Worm (Caenorhabditis elegans): ENCODE data around the gene idpp-12.

Gene idpp-12

ce11 chrIV:3296578-3297549, 6.9 kb upstream of the idpp-12 start (continued):
- TF ChIP-seq daf-8 (GFP tag; IDR thresholded peaks at IDR 0.05), result no peak
- TF ChIP-seq ZK337.2 (GFP tag; IDR thresholded peaks at IDR 0.05), result no peak
- no peak for TF ChIP-seq lim-7 (GFP tag; IDR thresholded peaks at IDR 0.05)
- TF ChIP-seq duxl-1 (tag; optimal IDR thresholded peaks at IDR 0.05; ENCODE audit: poor library complexity), result no peak
- no peak for TF ChIP-seq ces-1 (GFP tag; optimal IDR thresholded peaks at IDR 0.05)
- TF ChIP-seq Y75B8A.6 (GFP tag; IDR thresholded peaks at IDR 0.05), result no peak
- TF ChIP-seq madf-9 (GFP tag; conservative IDR thresholded peaks at IDR 0.05), result no peak
- TF ChIP-seq ceh-82 (tag; optimal IDR thresholded peaks at IDR 0.05), result no peak
- no peak for TF ChIP-seq snpc-4 (tag; optimal IDR thresholded peaks at IDR 0.05)
- no peak for TF ChIP-seq daf-19 (GFP tag; conservative IDR thresholded peaks at IDR 0.05)
- no peak for TF ChIP-seq zag-1 (tag; optimal IDR thresholded peaks at IDR 0.05)
- TF ChIP-seq mxl-2 (GFP tag; conservative IDR thresholded peaks at IDR 0.05), result no peak
- TF ChIP-seq mep-1 (tag; optimal IDR thresholded peaks at IDR 0.05), result no peak
- no peak for TF ChIP-seq tag-97 (GFP tag; IDR thresholded peaks at IDR 0.05)
- peak; percentile 46; the same call in 1 of the 2 replicates for TF ChIP-seq D1046.2 (GFP tag; IDR thresholded peaks at IDR 0.05)
- no peak for TF ChIP-seq nhr-41 (GFP tag; IDR thresholded peaks at IDR 0.05)
- no peak for TF ChIP-seq nhr-237 (tag; optimal IDR thresholded peaks at IDR 0.05)
- TF ChIP-seq snpc-1.2 (GFP tag; IDR thresholded peaks at IDR 0.05), result no peak
- TF ChIP-seq nhr-28 (tag; optimal IDR thresholded peaks at IDR 0.05), result no peak
- TF ChIP-seq mdt-29 (GFP tag; IDR thresholded peaks at IDR 0.05), result no peak
- TF ChIP-seq dpl-1 (GFP tag; optimal IDR thresholded peaks at IDR 0.05), result no peak
- TF ChIP-seq zfp-2 (tag; optimal IDR thresholded peaks at IDR 0.05), result no peak
- TF ChIP-seq F37D6.2 (tag; optimal IDR thresholded peaks at IDR 0.05), result no peak
- TF ChIP-seq lin-29 (GFP tag; IDR thresholded peaks at IDR 0.05), result no peak
- no peak for TF ChIP-seq hif-1 (tag; optimal IDR thresholded peaks at IDR 0.05)
- TF ChIP-seq nhr-77 (tag; optimal IDR thresholded peaks at IDR 0.05), result no peak
- no peak for TF ChIP-seq nhr-102 (tag; optimal IDR thresholded peaks at IDR 0.05)
- TF ChIP-seq saeg-2 (GFP tag; IDR thresholded peaks at IDR 0.05), result no peak
- TF ChIP-seq aha-1 (tag), result peak; percentile 86
- no peak for TF ChIP-seq nhr-48 (tag; optimal IDR thresholded peaks at IDR 0.05)
- no peak for TF ChIP-seq nhr-11 (tag; optimal IDR thresholded peaks at IDR 0.05)
- TF ChIP-seq nhr-6 (tag; optimal IDR thresholded peaks at IDR 0.05), result no peak
- no peak for TF ChIP-seq nhr-111 (GFP tag; optimal IDR thresholded peaks at IDR 0.05)
- no peak for TF ChIP-seq unc-39 (tag; optimal IDR thresholded peaks at IDR 0.05)
- TF ChIP-seq gei-8 (GFP tag; optimal IDR thresholded peaks at IDR 0.05), result no peak

ce11 chrIV:3298300-3298699, 5.5 kb upstream of the idpp-12 start, which contains the start of gene W08E12.6:
TSS of gene W08E12.6 (plus strand) at chrIV:3298600.
- TF ChIP-seq lsy-2 (tag; optimal IDR thresholded peaks at IDR 0.05) (no peak), set-16 (GFP tag; IDR thresholded peaks at IDR 0.05) (0 out of 2 replicates have a peak, but pooled peaks have one; percentile 8), mes-2 (tag; optimal IDR thresholded peaks at IDR 0.05; ENCODE audit: poor library complexity, severe bottlenecking) (no peak), mxl-3 (GFP tag; optimal IDR thresholded peaks at IDR 0.05) (no peak)
